Fruit fly (Drosophila melanogaster) whole organism, embryonic: ENCODE results near the gene FucTD.

Source experiments
- ATbp ChIP-seq: fragments of 200-800 bp; sonication (Bioruptor generic); optimal IDR thresholded peaks from 2 replicates; lab custom pipeline; 2017; ENCODE audit warnings: missing biosample characterization, mild to moderate bottlenecking, missing genetic modification characterization, missing genetic modification reagents
- Awh ChIP-seq: fragments of 200-800 bp; sonication (Bioruptor generic); IDR thresholded peaks from 2 replicates; pipeline ENCODE4, ENCODE4 v1.3.6; 2022; ENCODE audit warnings: missing biosample characterization, missing genetic modification characterization
- Bteb2 ChIP-seq: fragments of 200-800 bp; sonication (Bioruptor generic); optimal IDR thresholded peaks from 2 replicates; lab custom pipeline; 2016; ENCODE audit warnings: missing biosample characterization, missing genetic modification characterization
- CG10267 ChIP-seq: fragments of 200-800 bp; sonication (Bioruptor generic); optimal IDR thresholded peaks from 2 replicates; lab custom pipeline; 2018; ENCODE audit warnings: missing biosample characterization, mild to moderate bottlenecking, missing genetic modification characterization, moderate library complexity
- CG10959 ChIP-seq: fragments of 200-800 bp; sonication (Bioruptor generic); IDR thresholded peaks from 2 replicates; pipeline ENCODE4 v1.3.6; 2022; ENCODE audit warnings: missing biosample characterization, missing genetic modification characterization
- CG11696 ChIP-seq: fragments of 200-800 bp; sonication (Bioruptor generic); IDR thresholded peaks from 2 replicates; pipeline ENCODE4 v1.3.6; 2022; ENCODE audit warnings: missing biosample characterization, missing genetic modification characterization
- CG12155 ChIP-seq: fragments of 200-800 bp; sonication (Bioruptor generic); optimal IDR thresholded peaks from 3 replicates; lab custom pipeline; 2016; ENCODE audit warnings: missing biosample characterization, missing genetic modification characterization
- CG1233 ChIP-seq: fragments of 200-800 bp; sonication (Bioruptor generic); optimal IDR thresholded peaks from 4 replicates; lab custom pipeline; 2018; ENCODE audit warnings: missing biosample characterization, mild to moderate bottlenecking, missing genetic modification characterization
- CG13287 ChIP-seq: fragments of 200-800 bp; sonication (Bioruptor generic); IDR thresholded peaks from 2 replicates; pipeline ENCODE4 v1.3.6; 2022; ENCODE audit warnings: missing biosample characterization, missing genetic modification characterization; ENCODE audit not compliant: partially characterized antibody
- CG13296 ChIP-seq: fragments of 200-800 bp; sonication (Bioruptor generic); optimal IDR thresholded peaks from 3 replicates; lab custom pipeline; 2018; ENCODE audit warnings: missing biosample characterization, mild to moderate bottlenecking, missing genetic modification characterization
- CG14050 ChIP-seq: fragments of 200-800 bp; sonication (Bioruptor generic); IDR thresholded peaks from 3 replicates; pipeline ENCODE4 v1.3.6; 2022; ENCODE audit warnings: missing biosample characterization, missing genetic modification characterization
- CG16815 ChIP-seq: fragments of 200-800 bp; sonication (Bioruptor generic); optimal IDR thresholded peaks from 3 replicates; lab custom pipeline; 2017; ENCODE audit warnings: missing biosample characterization, mild to moderate bottlenecking, missing genetic modification characterization
- CG31365 ChIP-seq: fragments of 200-800 bp; sonication (Bioruptor generic); optimal IDR thresholded peaks from 2 replicates; lab custom pipeline; 2018; ENCODE audit warnings: missing biosample characterization, mild to moderate bottlenecking, missing genetic modification characterization
- CG32767 ChIP-seq: fragments of 200-800 bp; sonication (Bioruptor generic); IDR thresholded peaks from 2 replicates; pipeline ENCODE4 v1.3.6; 2022; ENCODE audit warnings: missing biosample characterization, missing genetic modification characterization
- CG4328 ChIP-seq: fragments of 200-800 bp; sonication (Bioruptor generic); optimal IDR thresholded peaks from 3 replicates; lab custom pipeline; 2017; ENCODE audit warnings: missing biosample characterization, missing genetic modification reagents, missing genetic modification characterization
- CG5180 ChIP-seq: fragments of 200-800 bp; sonication (Bioruptor generic); optimal IDR thresholded peaks from 3 replicates; lab custom pipeline; 2017; ENCODE audit warnings: missing biosample characterization, missing genetic modification characterization, mild to moderate bottlenecking, moderate library complexity, missing genetic modification reagents
- CG5245 ChIP-seq: fragments of 200-800 bp; sonication (Bioruptor generic); optimal IDR thresholded peaks from 3 replicates; lab custom pipeline; 2016; ENCODE audit warnings: missing biosample characterization, missing genetic modification characterization
- CG6765 ChIP-seq: fragments of 200-800 bp; sonication (Bioruptor generic); optimal IDR thresholded peaks from 3 replicates; lab custom pipeline; 2017; ENCODE audit warnings: missing biosample characterization, mild to moderate bottlenecking, missing genetic modification characterization
- CG7839 ChIP-seq: fragments of 200-800 bp; sonication (Bioruptor generic); optimal IDR thresholded peaks from 3 replicates; lab custom pipeline; 2018; ENCODE audit warnings: missing biosample characterization, mild to moderate bottlenecking, missing genetic modification characterization, moderate library complexity
- CG8290 ChIP-seq, 3 experiments: fragments of 200-800 bp; sonication (Bioruptor generic); optimal IDR thresholded peaks; 2 replicates each; lab custom pipeline; 2016 to 2019; ENCODE audit warnings: missing biosample characterization in 3 of 3, missing genetic modification characterization in 3 of 3, mild to moderate bottlenecking in 2 of 3, moderate library complexity in 1 of 3
- Camta ChIP-seq: fragments of 200-800 bp; sonication (Bioruptor generic); optimal IDR thresholded peaks from 2 replicates; lab custom pipeline; 2016; ENCODE audit warnings: missing biosample characterization, missing genetic modification characterization
- CoRest ChIP-seq: fragments of 200-800 bp; sonication (Bioruptor generic); optimal IDR thresholded peaks from 3 replicates; lab custom pipeline; 2018; ENCODE audit warnings: missing biosample characterization, mild to moderate bottlenecking, missing genetic modification characterization, moderate library complexity
- HLH3B ChIP-seq: fragments of 200-800 bp; sonication (Bioruptor generic); IDR thresholded peaks from 2 replicates; pipeline ENCODE4 v1.3.6; 2022; ENCODE audit warnings: missing biosample characterization, missing genetic modification characterization
- HLHmδ ChIP-seq: fragments of 200-800 bp; sonication (Bioruptor generic); optimal IDR thresholded peaks from 2 replicates; lab custom pipeline; 2018; ENCODE audit warnings: missing biosample characterization, mild to moderate bottlenecking, missing genetic modification characterization, moderate library complexity
- Hr39 ChIP-seq: fragments of >200 bp; optimal IDR thresholded peaks from 2 replicates; lab custom pipeline; 2017
- MBD-R2 ChIP-seq: fragments of 200-800 bp; sonication (Bioruptor generic); IDR thresholded peaks from 2 replicates; pipeline ENCODE4 v1.3.6; 2022; ENCODE audit warnings: missing biosample characterization, missing genetic modification characterization
- MTF-1 ChIP-seq: fragments of 200-800 bp; sonication (Bioruptor generic); optimal IDR thresholded peaks from 2 replicates; lab custom pipeline; 2018; ENCODE audit warnings: missing biosample characterization, mild to moderate bottlenecking, missing genetic modification characterization, borderline replicate concordance
- Max ChIP-seq: fragments of 200-800 bp; sonication (Bioruptor generic); optimal IDR thresholded peaks from 2 replicates; lab custom pipeline; 2016; ENCODE audit warnings: missing biosample characterization, mild to moderate bottlenecking, missing genetic modification characterization
- Nf-YC ChIP-seq: fragments of 200-800 bp; optimal IDR thresholded peaks from 3 replicates; lab custom pipeline; 2019; ENCODE audit warnings: missing biosample characterization, mild to moderate bottlenecking, missing genetic modification characterization, moderate library complexity
- Rx ChIP-seq: fragments of 200-800 bp; sonication (Bioruptor generic); IDR thresholded peaks from 2 replicates; pipeline ENCODE4 v1.3.6; 2022; ENCODE audit warnings: missing biosample characterization, missing genetic modification characterization
- Six4 ChIP-seq: fragments of 200-800 bp; sonication (Bioruptor generic); optimal IDR thresholded peaks from 2 replicates; lab custom pipeline; 2016; ENCODE audit warnings: missing biosample characterization, missing genetic modification characterization
- aop ChIP-seq: fragments of 200-800 bp; sonication (Bioruptor generic); IDR thresholded peaks from 2 replicates; pipeline ENCODE4 v1.3.6; 2022; ENCODE audit warnings: missing biosample characterization, missing genetic modification characterization
- ase ChIP-seq: fragments of 200-800 bp; sonication (Bioruptor generic); IDR thresholded peaks from 3 replicates; pipeline ENCODE4 v1.3.6; 2022; ENCODE audit warnings: missing biosample characterization, missing genetic modification characterization
- ash1 ChIP-seq: fragments of 200-800 bp; sonication (Bioruptor generic); optimal IDR thresholded peaks from 2 replicates; lab custom pipeline; 2018; ENCODE audit warnings: missing biosample characterization, mild to moderate bottlenecking, missing genetic modification characterization
- caup ChIP-seq: fragments of 200-800 bp; sonication (Bioruptor generic); optimal IDR thresholded peaks from 3 replicates; lab custom pipeline; 2017; ENCODE audit warnings: missing biosample characterization, mild to moderate bottlenecking, missing genetic modification characterization, moderate library complexity; ENCODE audit not compliant: severe bottlenecking
- danr ChIP-seq: fragments of 200-800 bp; sonication (Bioruptor generic); IDR thresholded peaks from 2 replicates; pipeline ENCODE4 v1.3.6; 2022; ENCODE audit warnings: missing biosample characterization, missing genetic modification characterization
- ftz-f1 ChIP-seq: fragments of 200-800 bp; sonication (Bioruptor generic); optimal IDR thresholded peaks from 2 replicates; lab custom pipeline; 2016; ENCODE audit warnings: missing biosample characterization, missing genetic modification characterization
- gem ChIP-seq: fragments of 200-800 bp; sonication (Bioruptor generic); optimal IDR thresholded peaks from 2 replicates; lab custom pipeline; 2019; ENCODE audit warnings: missing biosample characterization, mild to moderate bottlenecking, missing genetic modification characterization, moderate library complexity
- hb ChIP-seq: fragments of 200-800 bp; sonication (Bioruptor generic); IDR thresholded peaks from 3 replicates; pipeline ENCODE4 v1.3.6; 2022; ENCODE audit warnings: missing biosample characterization, missing genetic modification characterization; ENCODE audit not compliant: partially characterized antibody
- hbn ChIP-seq: fragments of 200-800 bp; sonication (Bioruptor generic); IDR thresholded peaks from 2 replicates; pipeline ENCODE4 v1.3.6; 2022; ENCODE audit warnings: missing biosample characterization, missing genetic modification characterization; ENCODE audit not compliant: partially characterized antibody
- hkb ChIP-seq, 2 experiments: fragments of 200-800 bp in 1 of 2; fragments of >200 bp in 1 of 2; sonication (Bioruptor generic) in 1 of 2; IDR thresholded peaks in 1 of 2; optimal IDR thresholded peaks in 1 of 2; 2 replicates each; pipeline versions ENCODE4 v1.3.6 to Lab custom; 2017 to 2022; ENCODE audit warnings: missing biosample characterization in 1 of 2, missing genetic modification characterization in 1 of 2
- kay ChIP-seq: fragments of 200-800 bp; sonication (Bioruptor generic); optimal IDR thresholded peaks from 2 replicates; lab custom pipeline; 2016; ENCODE audit warnings: missing biosample characterization, missing genetic modification characterization
- kni ChIP-seq: fragments of 200-800 bp; sonication (Bioruptor generic); optimal IDR thresholded peaks from 3 replicates; lab custom pipeline; 2017; ENCODE audit warnings: mild to moderate bottlenecking, missing biosample characterization, missing genetic modification reagents, missing genetic modification characterization
- ro ChIP-seq: fragments of 200-800 bp; sonication (Bioruptor generic); IDR thresholded peaks from 2 replicates; pipeline ENCODE4 v1.3.6; 2022; ENCODE audit warnings: missing biosample characterization, missing genetic modification characterization
- run ChIP-seq: fragments of 200-800 bp; sonication (Bioruptor generic); optimal IDR thresholded peaks from 3 replicates; lab custom pipeline; 2018; ENCODE audit warnings: missing biosample characterization, mild to moderate bottlenecking, missing genetic modification characterization
- stc ChIP-seq: fragments of 200-800 bp; sonication (Bioruptor generic); IDR thresholded peaks from 2 replicates; pipeline ENCODE4 v1.3.6; 2022; ENCODE audit warnings: missing biosample characterization, missing genetic modification characterization
- tio ChIP-seq: fragments of 200-800 bp; sonication (Bioruptor generic); optimal IDR thresholded peaks from 2 replicates; lab custom pipeline; 2017; ENCODE audit warnings: missing biosample characterization, missing genetic modification characterization, inconsistent platforms
- twi ChIP-seq: fragments of 200-800 bp; optimal IDR thresholded peaks from 2 replicates; lab custom pipeline; 2019; ENCODE audit warnings: missing biosample characterization, mild to moderate bottlenecking, missing genetic modification characterization, moderate library complexity
- vnd ChIP-seq: fragments of 200-800 bp; sonication (Bioruptor generic); IDR thresholded peaks from 3 replicates; pipeline ENCODE4 v1.3.6; 2022; ENCODE audit warnings: missing biosample characterization, missing genetic modification characterization; ENCODE audit not compliant: partially characterized antibody
- vvl ChIP-seq: fragments of 200-800 bp; sonication (Bioruptor generic); IDR thresholded peaks from 2 replicates; pipeline ENCODE4 v1.3.6; 2022; ENCODE audit warnings: missing biosample characterization, missing genetic modification characterization

The FucTD gene

dm6 chr3L:1463547-1463946 is 47.5 kb downstream of the FucTD start, which contains the start of gene rho (continued):
- no peak for TF ChIP-seq hkb (optimal IDR thresholded peaks at IDR 0.05; lab: Kevin White, UChicago)
- no peak for TF ChIP-seq hkb (GFP tag; IDR thresholded peaks at IDR 0.05; lab: Robert Waterston, UW)
- no peak for TF ChIP-seq CG14050 (GFP tag; lab: Robert Waterston, UW)
- peak; percentile 62 for TF ChIP-seq kay (GFP tag; lab: Kevin White, UChicago)
- TF ChIP-seq ash1 (GFP tag; lab: Kevin White, UChicago): no peak
- peak; percentile 63 for TF ChIP-seq HLHmδ (GFP tag; lab: Kevin White, UChicago)
- TF ChIP-seq Awh (GFP tag; lab: Robert Waterston, UW): no peak
- no peak for TF ChIP-seq CG13296
- TF ChIP-seq kni (GFP tag; lab: Kevin White, UChicago): peak; percentile 45
- peak; percentile 19 for TF ChIP-seq Max (GFP tag; lab: Kevin White, UChicago)
- peak; percentile 33 for TF ChIP-seq MTF-1 (GFP tag; lab: Kevin White, UChicago)
- no peak for TF ChIP-seq stc (GFP tag; lab: Robert Waterston, UW)
- no peak for TF ChIP-seq ro
- no peak for TF ChIP-seq CoRest (tag; lab: Kevin White, UChicago)
- peak; percentile 35 for TF ChIP-seq CG7839
- TF ChIP-seq Camta (GFP tag; lab: Kevin White, UChicago): peak; percentile 7
- TF ChIP-seq vvl: peak; percentile 71; the same call in 1 of the 2 replicates
- TF ChIP-seq CG8290 (GFP tag; optimal IDR thresholded peaks at IDR 0.05; lab: Kevin White, UChicago): no peak
- TF ChIP-seq CG8290 (tag; optimal IDR thresholded peaks at IDR 0.05; lab: Kevin White, UChicago): peak in 1 of 2 experiments; percentile 71
- TF ChIP-seq Rx (GFP tag; lab: Robert Waterston, UW): no peak
- peak; percentile 100 for TF ChIP-seq CG5180 (GFP tag; lab: Kevin White, UChicago)
- TF ChIP-seq MBD-R2 (GFP tag; lab: Robert Waterston, UW): no peak
- no peak for TF ChIP-seq HLH3B (GFP tag; lab: Robert Waterston, UW)
- TF ChIP-seq Bteb2 (GFP tag; lab: Kevin White, UChicago): no peak
- TF ChIP-seq hb (GFP tag; lab: Robert Waterston, UW): peak; percentile 40; the same call in 1 of the 3 replicates
- TF ChIP-seq CG11696 (GFP tag; lab: Robert Waterston, UW): no peak
- no peak for TF ChIP-seq CG5245
- no peak for TF ChIP-seq CG32767
- no peak for TF ChIP-seq hbn (GFP tag; lab: Robert Waterston, UW)
- TF ChIP-seq CG13287: peak; percentile 45; the same call in 1 of the 2 replicates
- TF ChIP-seq CG10267 (tag; lab: Kevin White, UChicago): peak; percentile 5
- no peak for TF ChIP-seq ftz-f1 (GFP tag; lab: Kevin White, UChicago)
- peak; percentile 7 for TF ChIP-seq run
- no peak for TF ChIP-seq CG31365 (tag; lab: Kevin White, UChicago)
- no peak for TF ChIP-seq vnd (GFP tag; lab: Robert Waterston, UW)
- peak; percentile 19 for TF ChIP-seq twi (tag; lab: Kevin White, UChicago)
- no peak for TF ChIP-seq tio (GFP tag; lab: Kevin White, UChicago)
- TF ChIP-seq CG16815 (GFP tag; lab: Kevin White, UChicago): no peak
- TF ChIP-seq Nf-YC (tag; lab: Kevin White, UChicago): no peak
- peak; percentile 4 for TF ChIP-seq ATbp (GFP tag; lab: Kevin White, UChicago)
- TF ChIP-seq Hr39 (lab: Kevin White, UChicago): no peak
- no peak for TF ChIP-seq gem
- peak; percentile 16 for TF ChIP-seq aop (GFP tag; lab: Robert Waterston, UW)
- TF ChIP-seq CG10959 (GFP tag; lab: Robert Waterston, UW): no peak
- no peak for TF ChIP-seq danr (GFP tag; lab: Robert Waterston, UW)
- no peak for TF ChIP-seq ase (GFP tag; lab: Robert Waterston, UW)
- TF ChIP-seq caup (GFP tag; lab: Kevin White, UChicago): peak; percentile 44
- TF ChIP-seq Six4 (GFP tag; lab: Kevin White, UChicago): no peak
- peak; percentile 1 for TF ChIP-seq CG1233
- TF ChIP-seq CG12155 (GFP tag; lab: Kevin White, UChicago): no peak
- no peak for TF ChIP-seq CG6765 (GFP tag; lab: Kevin White, UChicago)
- TF ChIP-seq CG4328 (GFP tag; lab: Kevin White, UChicago): no peak
